Worm (Caenorhabditis elegans) whole organism, young adult: Measurements from ENCODE around the gene wht-7.
A peak's percentile ranks its signal among the peaks of the same experiment; 100 is the strongest.

Experiments
- B0336.3 ChIP-seq: fragments of 200-800 bp; sonication (Bioruptor generic); IDR thresholded peaks from 2 replicates; pipeline ENCODE4 v1.3.6; 2022; ENCODE audit warnings: missing genetic modification characterization, missing compliant biosample characterization
- C06A6.2 ChIP-seq: fragments of 200-800 bp; sonication (Bioruptor generic); conservative IDR thresholded peaks from 2 replicates; pipeline ENCODE4 v1.3.6; 2022; ENCODE audit warnings: missing genetic modification characterization, missing compliant biosample characterization
- F10E7.11 ChIP-seq: sonication (generic microtip); optimal IDR thresholded peaks from 2 replicates; lab custom pipeline; 2017; ENCODE audit warnings: mild to moderate bottlenecking, missing genetic modification characterization, moderate library complexity, missing compliant biosample characterization
- F33H1.4 ChIP-seq: fragments of 200-800 bp; sonication (Bioruptor generic); IDR thresholded peaks from 2 replicates; pipeline ENCODE4 v1.3.6; 2022; ENCODE audit warnings: missing genetic modification reagents, missing genetic modification characterization, missing compliant biosample characterization
- F37B4.10 ChIP-seq: fragments of 200-800 bp; sonication (Bioruptor generic); IDR thresholded peaks from 2 replicates; pipeline ENCODE4 v1.3.6; 2022; ENCODE audit warnings: missing genetic modification characterization, missing compliant biosample characterization
- F57C9.4 ChIP-seq: sonication (generic microtip); optimal IDR thresholded peaks from 2 replicates; lab custom pipeline; 2017; ENCODE audit warnings: mild to moderate bottlenecking, missing genetic modification characterization, missing compliant biosample characterization
- K11D2.4 ChIP-seq: fragments of 200-800 bp; sonication (Bioruptor generic); IDR thresholded peaks from 2 replicates; pipeline ENCODE4 v1.3.6; 2022; ENCODE audit warnings: missing genetic modification reagents, missing genetic modification characterization, missing compliant biosample characterization
- K12H6.12 ChIP-seq: fragments of 200-800 bp; sonication (Bioruptor generic); optimal IDR thresholded peaks from 2 replicates; lab custom pipeline; 2018; ENCODE audit warnings: mild to moderate bottlenecking, missing genetic modification characterization, missing compliant biosample characterization
- T07F8.4 ChIP-seq: sonication (generic microtip); optimal IDR thresholded peaks from 2 replicates; lab custom pipeline; 2016; ENCODE audit warnings: mild to moderate bottlenecking, missing genetic modification characterization, moderate library complexity, missing compliant biosample characterization
- Y95B8A.8 ChIP-seq: fragments of 200-800 bp; sonication (Bioruptor generic); IDR thresholded peaks from 2 replicates; pipeline ENCODE4 v1.3.6; 2022; ENCODE audit warnings: missing genetic modification reagents, missing genetic modification characterization, missing compliant biosample characterization
- aptf-2 ChIP-seq: fragments of 200-800 bp; sonication (Bioruptor generic); conservative IDR thresholded peaks from 2 replicates; pipeline ENCODE4 v1.3.6; 2022; ENCODE audit warnings: missing genetic modification reagents, missing genetic modification characterization, missing compliant biosample characterization
- aptf-3 ChIP-seq: fragments of 200-800 bp; sonication (Bioruptor generic); IDR thresholded peaks from 2 replicates; pipeline ENCODE4 v1.3.6; 2022; ENCODE audit warnings: missing genetic modification characterization, missing compliant biosample characterization
- atf-7 ChIP-seq: sonication (generic microtip); optimal IDR thresholded peaks from 2 replicates; lab custom pipeline; 2017; ENCODE audit warnings: mild to moderate bottlenecking, missing genetic modification characterization, missing compliant biosample characterization
- athp-1 ChIP-seq: sonication (generic microtip); optimal IDR thresholded peaks from 2 replicates; lab custom pipeline; 2017; ENCODE audit warnings: mild to moderate bottlenecking, missing genetic modification characterization, missing compliant biosample characterization
- bed-1 ChIP-seq: fragments of 200-800 bp; sonication (Bioruptor generic); IDR thresholded peaks from 2 replicates; pipeline ENCODE4 v1.3.6; 2022; ENCODE audit warnings: missing genetic modification reagents, missing genetic modification characterization, missing compliant biosample characterization
- cebp-1 ChIP-seq, 2 experiments: fragments of 200-800 bp in 1 of 2; sonication (Bioruptor generic) in 1 of 2; sonication (generic microtip) in 1 of 2; IDR thresholded peaks in 1 of 2; optimal IDR thresholded peaks in 1 of 2; 2 replicates each; pipeline versions ENCODE4 v1.3.6 to Lab custom; 2017 to 2022; ENCODE audit warnings: missing compliant biosample characterization in 2 of 2, missing genetic modification characterization in 2 of 2, mild to moderate bottlenecking in 1 of 2, missing genetic modification reagents in 1 of 2, moderate library complexity in 1 of 2
- ceh-27 ChIP-seq: fragments of 200-800 bp; sonication (Bioruptor generic); optimal IDR thresholded peaks from 2 replicates; lab custom pipeline; 2018; ENCODE audit warnings: mild to moderate bottlenecking, missing genetic modification characterization, moderate library complexity, missing compliant biosample characterization
- chd-7 ChIP-seq: sonication (generic microtip); optimal IDR thresholded peaks from 2 replicates; lab custom pipeline; 2016; ENCODE audit warnings: mild to moderate bottlenecking, missing genetic modification characterization, moderate library complexity, missing compliant biosample characterization
- dox-1 ChIP-seq: fragments of 200-800 bp; sonication (Bioruptor generic); IDR thresholded peaks from 2 replicates; pipeline ENCODE4 v1.3.6; 2022; ENCODE audit warnings: missing genetic modification reagents, missing genetic modification characterization, missing compliant biosample characterization
- hmg-1.2 ChIP-seq: fragments of 200-800 bp; sonication (Bioruptor generic); IDR thresholded peaks from 2 replicates; pipeline ENCODE4 v1.3.6; 2022; ENCODE audit warnings: missing genetic modification reagents, missing genetic modification characterization, missing compliant biosample characterization
- let-607 ChIP-seq, 2 experiments: fragments of 200-800 bp in 1 of 2; sonication (Bioruptor generic) in 1 of 2; sonication (generic microtip) in 1 of 2; optimal IDR thresholded peaks; 2 replicates each; lab custom pipeline; 2016 to 2018; ENCODE audit warnings: mild to moderate bottlenecking in 2 of 2, missing compliant biosample characterization in 2 of 2, missing genetic modification characterization in 2 of 2, moderate library complexity in 2 of 2, missing genotype in 1 of 2
- lin-35 ChIP-seq, 3 experiments: fragments of 150-350 bp in 2 of 3; sonication (generic microtip) in 1 of 3; optimal IDR thresholded peaks; 2 replicates each; lab custom pipeline; 2014 to 2018; ENCODE audit warnings: missing biosample characterization in 3 of 3, missing genetic modification characterization in 3 of 3, missing genetic modification reagents in 3 of 3
- lin-40 ChIP-seq: sonication (generic microtip); optimal IDR thresholded peaks from 2 replicates; lab custom pipeline; 2016; ENCODE audit warnings: missing genetic modification characterization, mild to moderate bottlenecking, missing compliant biosample characterization, missing genotype, missing genetic modification reagents
- lin-54 ChIP-seq: fragments of 200-800 bp; sonication (Bioruptor generic); optimal IDR thresholded peaks from 2 replicates; lab custom pipeline; 2018; ENCODE audit warnings: mild to moderate bottlenecking, missing genetic modification characterization, missing compliant biosample characterization
- lsl-1 ChIP-seq: fragments of 200-800 bp; sonication (Bioruptor generic); optimal IDR thresholded peaks from 2 replicates; lab custom pipeline; 2018; ENCODE audit warnings: mild to moderate bottlenecking, missing genetic modification characterization, moderate library complexity, missing compliant biosample characterization
- mcd-1 ChIP-seq: fragments of 200-800 bp; sonication (Bioruptor generic); IDR thresholded peaks from 2 replicates; pipeline ENCODE4 v1.3.6; 2022; ENCODE audit warnings: missing genetic modification reagents, missing genetic modification characterization, missing compliant biosample characterization
- mel-28 ChIP-seq: sonication (generic microtip); optimal IDR thresholded peaks from 2 replicates; lab custom pipeline; 2016; ENCODE audit warnings: borderline replicate concordance, mild to moderate bottlenecking, missing genetic modification characterization, missing compliant biosample characterization
- nfya-1 ChIP-seq: sonication (generic microtip); optimal IDR thresholded peaks from 2 replicates; lab custom pipeline; 2017; ENCODE audit warnings: antibody characterized with exemption, missing compliant biosample characterization, missing genetic modification characterization, borderline replicate concordance; ENCODE audit not compliant: insufficient read depth
- nfya-2 ChIP-seq: fragments of 200-800 bp; sonication (Bioruptor generic); IDR thresholded peaks from 2 replicates; pipeline ENCODE4 v1.3.6; 2022; ENCODE audit warnings: missing genetic modification reagents, missing genetic modification characterization, missing compliant biosample characterization
- nfyb-1 ChIP-seq: fragments of 200-800 bp; sonication (Bioruptor generic); IDR thresholded peaks from 2 replicates; pipeline ENCODE4 v1.3.6; 2022; ENCODE audit warnings: missing genetic modification reagents, missing genetic modification characterization, missing compliant biosample characterization
- nhr-120 ChIP-seq: fragments of 200-800 bp; sonication (Bioruptor generic); IDR thresholded peaks from 2 replicates; pipeline ENCODE4 v1.3.6; 2022; ENCODE audit warnings: missing genetic modification characterization, missing compliant biosample characterization
- nhr-179 ChIP-seq: sonication (generic microtip); optimal IDR thresholded peaks from 2 replicates; lab custom pipeline; 2016; ENCODE audit warnings: mild to moderate bottlenecking, missing genetic modification characterization, missing compliant biosample characterization
- nhr-27 ChIP-seq: fragments of 200-800 bp; sonication (Bioruptor generic); optimal IDR thresholded peaks from 2 replicates; lab custom pipeline; 2018; ENCODE audit warnings: mild to moderate bottlenecking, missing genetic modification characterization, moderate library complexity, missing compliant biosample characterization
- nhr-80 ChIP-seq: sonication (generic microtip); optimal IDR thresholded peaks from 2 replicates; lab custom pipeline; 2016; ENCODE audit warnings: missing genetic modification characterization, missing compliant biosample characterization
- pha-4 ChIP-seq: fragments of 150-350 bp; sonication (generic microtip); optimal IDR thresholded peaks from 2 replicates; lab custom pipeline; 2014; ENCODE audit warnings: missing biosample characterization, missing genetic modification reagents, missing genetic modification characterization
- repo-1 ChIP-seq: sonication (generic microtip); optimal IDR thresholded peaks from 2 replicates; lab custom pipeline; 2017; ENCODE audit warnings: mild to moderate bottlenecking, missing genetic modification characterization, missing compliant biosample characterization
- rpc-1 ChIP-seq, 2 experiments: fragments of 150-350 bp in 1 of 2; sonication (generic microtip) in 1 of 2; optimal IDR thresholded peaks; 2 replicates each; lab custom pipeline; 2014 to 2018; ENCODE audit warnings: missing biosample characterization in 1 of 2, missing genetic modification characterization in 1 of 2, missing genetic modification reagents in 1 of 2, missing genotype in 1 of 2
- sdz-38 ChIP-seq: sonication (generic microtip); optimal IDR thresholded peaks from 2 replicates; lab custom pipeline; 2016; ENCODE audit warnings: missing genotype, missing genetic modification characterization, missing compliant biosample characterization
- sea-2 ChIP-seq: fragments of 200-800 bp; sonication (Bioruptor generic); IDR thresholded peaks from 2 replicates; pipeline ENCODE4 v1.3.6; 2022; ENCODE audit warnings: missing genetic modification characterization, missing compliant biosample characterization
- snpc-1.1 ChIP-seq: sonication (generic microtip); optimal IDR thresholded peaks from 2 replicates; lab custom pipeline; 2017; ENCODE audit warnings: missing genetic modification characterization, mild to moderate bottlenecking, missing compliant biosample characterization, antibody characterized with exemption, moderate library complexity, missing genotype, missing genetic modification reagents; ENCODE audit not compliant: insufficient read depth
- tbp1 ChIP-seq: fragments of 200-800 bp; sonication (Bioruptor generic); optimal IDR thresholded peaks from 2 replicates; lab custom pipeline; 2018; ENCODE audit warnings: mild to moderate bottlenecking, missing genetic modification characterization, missing compliant biosample characterization
- tlf-1 ChIP-seq: fragments of 200-800 bp; sonication (Bioruptor generic); optimal IDR thresholded peaks from 2 replicates; lab custom pipeline; 2018; ENCODE audit warnings: mild to moderate bottlenecking, missing genetic modification characterization, missing compliant biosample characterization
- unc-62 ChIP-seq: fragments of 150-350 bp; optimal IDR thresholded peaks from 2 replicates; lab custom pipeline; 2014; ENCODE audit warnings: missing biosample characterization, missing genetic modification reagents, missing genetic modification characterization
- xnd-1 ChIP-seq: sonication (generic microtip); optimal IDR thresholded peaks from 2 replicates; lab custom pipeline; 2016; ENCODE audit warnings: missing genotype, missing genetic modification reagents, missing genetic modification characterization, missing compliant biosample characterization
- ztf-22 ChIP-seq: fragments of 200-800 bp; sonication (Bioruptor generic); optimal IDR thresholded peaks from 2 replicates; lab custom pipeline; 2018; ENCODE audit warnings: mild to moderate bottlenecking, missing genetic modification characterization, moderate library complexity, missing compliant biosample characterization
- ztf-3 ChIP-seq: fragments of 200-800 bp; sonication (Bioruptor generic); optimal IDR thresholded peaks from 2 replicates; lab custom pipeline; 2018; ENCODE audit warnings: mild to moderate bottlenecking, missing genetic modification characterization, missing compliant biosample characterization
- ztf-6 ChIP-seq: fragments of 200-800 bp; sonication (Bioruptor generic); IDR thresholded peaks from 2 replicates; pipeline ENCODE4 v1.3.6; 2022; ENCODE audit warnings: missing genetic modification reagents, missing genetic modification characterization, missing compliant biosample characterization

The wht-7 gene

DNA sequence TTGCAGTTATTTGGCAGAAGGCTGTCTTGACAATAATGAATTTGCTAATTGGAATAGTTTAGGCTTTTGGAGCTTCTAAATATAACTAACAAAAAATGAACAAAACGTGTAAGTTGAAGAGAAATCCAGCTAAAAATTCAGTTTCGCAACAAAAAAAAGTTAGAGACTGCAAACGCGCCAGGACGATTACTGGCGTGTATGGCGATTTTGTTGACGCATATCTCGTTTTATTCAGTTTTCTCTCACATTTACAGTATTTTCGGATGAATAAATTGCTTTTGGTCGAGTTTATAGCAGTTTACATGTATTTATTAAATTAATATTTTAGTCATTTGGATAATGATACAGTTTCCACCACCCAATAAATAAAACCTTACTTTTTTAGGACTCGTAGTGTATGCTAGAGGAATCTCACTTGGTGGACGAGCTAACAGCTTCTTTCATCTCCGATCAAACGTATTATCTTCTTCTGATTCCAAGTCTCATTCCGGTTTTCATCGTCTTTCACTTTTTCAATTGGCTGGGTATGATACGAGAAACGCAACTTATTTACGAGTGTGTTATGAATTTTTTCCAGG, 23.7 kb upstream of the wht-7 start, which contains the start of the genes abcf-3 and F42A10.5 (continued):
- TF ChIP-seq nfya-2 (GFP tag; lab: Robert Waterston, UW): no peak
- TF ChIP-seq let-607 (tag; optimal IDR thresholded peaks at IDR 0.05; lab: Kevin White, UChicago): peak in 1 of 2 experiments; percentile 56
- TF ChIP-seq B0336.3 (GFP tag; lab: Robert Waterston, UW): no peak
- TF ChIP-seq ztf-6: no peak
- no peak for TF ChIP-seq sea-2 (GFP tag; lab: Robert Waterston, UW)
- TF ChIP-seq F10E7.11: no peak
- TF ChIP-seq aptf-2 (GFP tag; lab: Robert Waterston, UW): no peak
- no peak for TF ChIP-seq unc-62 (GFP tag; lab: Kevin White, UChicago)
- TF ChIP-seq sdz-38 (tag; lab: Kevin White, UChicago): no peak
- TF ChIP-seq aptf-3: no peak
- no peak for TF ChIP-seq nhr-27 (tag; lab: Kevin White, UChicago)
- peak; percentile 41 for TF ChIP-seq nhr-80 (tag; lab: Kevin White, UChicago)
- no peak for TF ChIP-seq Y95B8A.8 (GFP tag; lab: Robert Waterston, UW)
- peak; percentile 58 for TF ChIP-seq F33H1.4 (GFP tag; lab: Robert Waterston, UW)
- no peak for TF ChIP-seq hmg-1.2
- TF ChIP-seq lin-54 (GFP tag; lab: Kevin White, UChicago): peak; percentile 64
- TF ChIP-seq xnd-1: peak; percentile 28
- TF ChIP-seq nfyb-1 (GFP tag; lab: Robert Waterston, UW): 0 out of 2 replicates have a peak, but pooled peaks have one; percentile 40
- TF ChIP-seq chd-7 (tag; lab: Kevin White, UChicago): no peak
- TF ChIP-seq mcd-1 (GFP tag; lab: Robert Waterston, UW): peak; percentile 66
- no peak for TF ChIP-seq repo-1 (tag; lab: Kevin White, UChicago)
- peak; percentile 23 for TF ChIP-seq tbp1
- TF ChIP-seq cebp-1 (GFP tag; IDR thresholded peaks at IDR 0.05; lab: Robert Waterston, UW): no peak
- TF ChIP-seq cebp-1 (tag; optimal IDR thresholded peaks at IDR 0.05; lab: Kevin White, UChicago): peak; percentile 93
- TF ChIP-seq atf-7 (tag; lab: Kevin White, UChicago): no peak
- TF ChIP-seq nfya-1 (tag; lab: Kevin White, UChicago): no peak
- no peak for TF ChIP-seq athp-1
- TF ChIP-seq F37B4.10 (GFP tag; lab: Robert Waterston, UW): no peak
- no peak for TF ChIP-seq pha-4 (tag; lab: Kevin White, UChicago)
- TF ChIP-seq T07F8.4: no peak
- no peak for TF ChIP-seq bed-1
- TF ChIP-seq rpc-1 (optimal IDR thresholded peaks at IDR 0.05; lab: Kevin White, UChicago): no peak
- no peak for TF ChIP-seq rpc-1 (tag; optimal IDR thresholded peaks at IDR 0.05; lab: Kevin White, UChicago)
- TF ChIP-seq lin-40 (tag; lab: Kevin White, UChicago): peak; percentile 52
- no peak for TF ChIP-seq nhr-120 (GFP tag; lab: Robert Waterston, UW)
- TF ChIP-seq tlf-1 (GFP tag; lab: Kevin White, UChicago): peak; percentile 26
- TF ChIP-seq mel-28: no peak
- TF ChIP-seq ztf-3 (GFP tag; lab: Kevin White, UChicago): no peak
- TF ChIP-seq K12H6.12: no peak
- no peak for TF ChIP-seq ceh-27 (GFP tag; lab: Kevin White, UChicago)
- no peak for TF ChIP-seq snpc-1.1
- peak; percentile 47 for TF ChIP-seq lsl-1
- no peak for TF ChIP-seq dox-1 (GFP tag; lab: Robert Waterston, UW)
- no peak for TF ChIP-seq nhr-179 (tag; lab: Kevin White, UChicago)
- TF ChIP-seq C06A6.2 (GFP tag; lab: Robert Waterston, UW): no peak
- TF ChIP-seq lin-35 (GFP tag; optimal IDR thresholded peaks at IDR 0.05; lab: Kevin White, UChicago): peak in 1 of 3 experiments; percentile 66
- TF ChIP-seq ztf-22 (GFP tag; lab: Kevin White, UChicago): no peak
- no peak for TF ChIP-seq K11D2.4 (GFP tag; lab: Robert Waterston, UW)
- no peak for TF ChIP-seq F57C9.4
